Worm (Caenorhabditis elegans) whole organism, L1 larva: ENCODE measurements around the gene nhr-20.

Source experiments
- C04F5.9 ChIP-seq: sonication (generic microtip); optimal IDR thresholded peaks from 2 replicates; lab custom pipeline; 2016; ENCODE audit warnings: missing genetic modification characterization, missing compliant biosample characterization
- C34B4.2 ChIP-seq: sonication (generic microtip); optimal IDR thresholded peaks from 2 replicates; lab custom pipeline; 2017; ENCODE audit warnings: mild to moderate bottlenecking, missing genetic modification characterization, missing compliant biosample characterization
- Y116A8C.19 ChIP-seq: sonication (generic microtip); optimal IDR thresholded peaks from 2 replicates; lab custom pipeline; 2016; ENCODE audit warnings: missing compliant biosample characterization, missing genetic modification characterization, borderline replicate concordance
- aha-1 ChIP-seq: fragments of 150-350 bp; optimal IDR thresholded peaks from 2 replicates; lab custom pipeline; 2014; ENCODE audit warnings: missing biosample characterization, missing genetic modification characterization
- alr-1 ChIP-seq: fragments of 200-800 bp; sonication (Bioruptor generic); optimal IDR thresholded peaks from 2 replicates; lab custom pipeline; 2018; ENCODE audit warnings: borderline replicate concordance, mild to moderate bottlenecking, missing genetic modification characterization, missing compliant biosample characterization
- ama-1 ChIP-seq: fragments of 150-350 bp; optimal IDR thresholded peaks from 2 replicates; lab custom pipeline; 2014
- blmp-1 ChIP-seq: fragments of 150-350 bp; optimal IDR thresholded peaks from 2 replicates; lab custom pipeline; 2014; ENCODE audit warnings: missing biosample characterization, missing genetic modification characterization
- ceh-63 ChIP-seq: fragments of 200-800 bp; sonication (Bioruptor generic); optimal IDR thresholded peaks from 2 replicates; lab custom pipeline; 2018; ENCODE audit warnings: mild to moderate bottlenecking, missing genetic modification characterization, missing compliant biosample characterization
- ceh-82 ChIP-seq, 3 experiments: fragments of 150-350 bp in 1 of 3; sonication (generic microtip) in 2 of 3; optimal IDR thresholded peaks; 2 replicates each; lab custom pipeline; 2014 to 2017; ENCODE audit warnings: missing biosample characterization in 3 of 3, missing genetic modification characterization in 3 of 3
- ceh-88 ChIP-seq: fragments of 200-800 bp; sonication (Bioruptor generic); IDR thresholded peaks from 2 replicates; pipeline ENCODE4 v1.3.6; 2022; ENCODE audit warnings: missing genetic modification characterization, missing compliant biosample characterization
- ces-1 ChIP-seq: fragments of 150-350 bp; optimal IDR thresholded peaks from 2 replicates; lab custom pipeline; 2014; ENCODE audit warnings: missing biosample characterization, missing genetic modification reagents, missing genetic modification characterization
- dpl-1 ChIP-seq, 3 experiments: fragments of 150-350 bp in 2 of 3; sonication (generic microtip) in 1 of 3; optimal IDR thresholded peaks; 2 replicates each; lab custom pipeline; 2014 to 2017; ENCODE audit warnings: missing biosample characterization in 3 of 3, missing genetic modification characterization in 3 of 3, missing genetic modification reagents in 3 of 3
- efl-1 ChIP-seq, 4 experiments: fragments of 150-350 bp; optimal IDR thresholded peaks in 3 of 4; peaks in 1 of 4; 1 replicate in 1 of 4; 2 replicates in 3 of 4; lab custom pipeline; 2014; ENCODE audit warnings: missing biosample characterization in 2 of 4, missing genetic modification characterization in 2 of 4, missing genetic modification reagents in 2 of 4
- egl-13 ChIP-seq: sonication (generic microtip); optimal IDR thresholded peaks from 2 replicates; lab custom pipeline; 2016; ENCODE audit warnings: missing genotype, missing genetic modification reagents, missing genetic modification characterization, missing compliant biosample characterization
- elt-2 ChIP-seq: sonication (generic microtip); optimal IDR thresholded peaks from 2 replicates; lab custom pipeline; 2016; ENCODE audit warnings: missing genetic modification characterization, mild to moderate bottlenecking, inconsistent platforms, missing compliant biosample characterization, missing genetic modification reagents
- elt-3 ChIP-seq, 6 experiments: fragments of 150-350 bp in 1 of 6; sonication (generic microtip); optimal IDR thresholded peaks; 2 replicates each; lab custom pipeline; 2017 to 2018; ENCODE audit warnings: missing biosample characterization in 6 of 6, missing genetic modification characterization in 6 of 6, inconsistent platforms in 1 of 6
- fkh-4 ChIP-seq: sonication (generic microtip); optimal IDR thresholded peaks from 2 replicates; lab custom pipeline; 2016; ENCODE audit warnings: missing compliant biosample characterization, missing genetic modification characterization, borderline replicate concordance
- fkh-8 ChIP-seq: sonication (generic microtip); optimal IDR thresholded peaks from 2 replicates; lab custom pipeline; 2016; ENCODE audit warnings: mild to moderate bottlenecking, missing genetic modification characterization, missing compliant biosample characterization
- fos-1 ChIP-seq: fragments of 150-350 bp; optimal IDR thresholded peaks from 2 replicates; lab custom pipeline; 2014; ENCODE audit warnings: missing biosample characterization, missing genetic modification characterization
- hpl-2 ChIP-seq: fragments of 150-350 bp; optimal IDR thresholded peaks from 2 replicates; lab custom pipeline; 2014; ENCODE audit warnings: missing biosample characterization, missing genetic modification reagents, missing genetic modification characterization
- irx-1 ChIP-seq: sonication (generic microtip); optimal IDR thresholded peaks from 2 replicates; lab custom pipeline; 2016; ENCODE audit warnings: missing genetic modification characterization, missing compliant biosample characterization
- isw-1 ChIP-seq: fragments of 200-800 bp; sonication (Bioruptor generic); IDR thresholded peaks from 2 replicates; pipeline ENCODE4 v1.3.6; 2022; ENCODE audit warnings: missing genetic modification characterization, missing compliant biosample characterization
- lin-14 ChIP-seq: fragments of 200-800 bp; sonication (Bioruptor generic); optimal IDR thresholded peaks from 2 replicates; lab custom pipeline; 2018; ENCODE audit warnings: mild to moderate bottlenecking, missing genetic modification characterization, moderate library complexity, missing compliant biosample characterization
- lin-15B ChIP-seq: fragments of 150-350 bp; sonication (generic microtip); optimal IDR thresholded peaks from 3 replicates; lab custom pipeline; 2014; ENCODE audit warnings: missing biosample characterization, missing genetic modification characterization
- lin-35 ChIP-seq, 2 experiments: fragments of 150-350 bp; optimal IDR thresholded peaks; 2 replicates each; lab custom pipeline; 2014; ENCODE audit warnings: missing biosample characterization in 2 of 2, missing genetic modification characterization in 2 of 2, missing genetic modification reagents in 2 of 2
- lin-39 ChIP-seq: fragments of 150-350 bp; optimal IDR thresholded peaks from 2 replicates; lab custom pipeline; 2014; ENCODE audit warnings: missing biosample characterization, missing genetic modification reagents, missing genetic modification characterization
- lsy-2 ChIP-seq, 2 experiments: fragments of 150-350 bp; optimal IDR thresholded peaks; 2 replicates each; lab custom pipeline; 2014; ENCODE audit warnings: missing biosample characterization in 2 of 2, missing genetic modification characterization in 2 of 2
- mab-9 ChIP-seq: fragments of 200-800 bp; sonication (Bioruptor generic); IDR thresholded peaks from 2 replicates; pipeline ENCODE4 v1.3.6; 2022; ENCODE audit warnings: missing genetic modification reagents, missing genetic modification characterization, missing compliant biosample characterization
- mef-2 ChIP-seq: fragments of 150-350 bp; optimal IDR thresholded peaks from 2 replicates; lab custom pipeline; 2014; ENCODE audit warnings: missing biosample characterization, missing genetic modification characterization
- mep-1 ChIP-seq: fragments of 150-350 bp; optimal IDR thresholded peaks from 2 replicates; lab custom pipeline; 2014; ENCODE audit warnings: missing biosample characterization, missing genetic modification characterization
- nhr-11 ChIP-seq: fragments of 150-350 bp; optimal IDR thresholded peaks from 2 replicates; lab custom pipeline; 2014; ENCODE audit warnings: missing biosample characterization, missing genetic modification characterization
- nhr-19 ChIP-seq: fragments of 200-800 bp; sonication (Bioruptor generic); conservative IDR thresholded peaks from 2 replicates; pipeline ENCODE4 v1.3.6; 2022; ENCODE audit warnings: missing genetic modification characterization, missing compliant biosample characterization
- nhr-20 ChIP-seq: sonication (generic microtip); optimal IDR thresholded peaks from 2 replicates; lab custom pipeline; 2016; ENCODE audit warnings: mild to moderate bottlenecking, missing genetic modification characterization, missing compliant biosample characterization
- nhr-237 ChIP-seq: fragments of 150-350 bp; optimal IDR thresholded peaks from 2 replicates; lab custom pipeline; 2014; ENCODE audit warnings: missing biosample characterization, missing genetic modification characterization
- nhr-71 ChIP-seq: sonication (generic microtip); optimal IDR thresholded peaks from 2 replicates; lab custom pipeline; 2016; ENCODE audit warnings: mild to moderate bottlenecking, missing genetic modification characterization, moderate library complexity, missing compliant biosample characterization
- nhr-76 ChIP-seq: sonication (generic microtip); optimal IDR thresholded peaks from 2 replicates; lab custom pipeline; 2017; ENCODE audit warnings: missing biosample characterization, missing genetic modification characterization
- nhr-77 ChIP-seq: fragments of 150-350 bp; optimal IDR thresholded peaks from 2 replicates; lab custom pipeline; 2014; ENCODE audit warnings: missing biosample characterization, missing genetic modification characterization
- nhr-85 ChIP-seq: sonication (generic microtip); peaks from one replicate; lab custom pipeline; 2016; ENCODE audit warnings: missing genetic modification characterization, inconsistent platforms, missing compliant biosample characterization
- pag-3 ChIP-seq: sonication (generic microtip); optimal IDR thresholded peaks from 2 replicates; lab custom pipeline; 2017; ENCODE audit warnings: missing genetic modification characterization, mild to moderate bottlenecking, missing compliant biosample characterization, antibody characterized with exemption, borderline replicate concordance; ENCODE audit not compliant: insufficient read depth
- rnt-1 ChIP-seq: sonication (generic microtip); optimal IDR thresholded peaks from 2 replicates; lab custom pipeline; 2016; ENCODE audit warnings: mild to moderate bottlenecking, missing genetic modification characterization, moderate library complexity, missing compliant biosample characterization
- skn-1 ChIP-seq: fragments of 150-350 bp; optimal IDR thresholded peaks from 2 replicates; lab custom pipeline; 2014; ENCODE audit warnings: missing biosample characterization, missing genetic modification characterization
- snpc-4 ChIP-seq: fragments of 150-350 bp; optimal IDR thresholded peaks from 2 replicates; lab custom pipeline; 2014; ENCODE audit warnings: missing biosample characterization, missing genetic modification characterization
- snu-23 ChIP-seq: sonication (generic microtip); optimal IDR thresholded peaks from 2 replicates; lab custom pipeline; 2016; ENCODE audit warnings: missing genetic modification characterization, missing compliant biosample characterization
- sptf-1 ChIP-seq: fragments of 150-350 bp; optimal IDR thresholded peaks from 2 replicates; lab custom pipeline; 2014; ENCODE audit warnings: missing biosample characterization, missing genetic modification characterization
- swsn-7 ChIP-seq: sonication (generic microtip); optimal IDR thresholded peaks from 2 replicates; lab custom pipeline; 2016; ENCODE audit warnings: missing genetic modification characterization, missing compliant biosample characterization
- tbx-2 ChIP-seq: sonication (generic microtip); optimal IDR thresholded peaks from 2 replicates; lab custom pipeline; 2016; ENCODE audit warnings: missing genetic modification characterization, missing compliant biosample characterization
- tlp-1 ChIP-seq: fragments of 150-350 bp; optimal IDR thresholded peaks from 2 replicates; lab custom pipeline; 2014; ENCODE audit warnings: missing biosample characterization, missing genetic modification characterization
- unc-86 ChIP-seq: sonication (generic microtip); optimal IDR thresholded peaks from 2 replicates; lab custom pipeline; 2016; ENCODE audit warnings: missing genetic modification characterization, missing compliant biosample characterization
- unc-98 ChIP-seq: fragments of 200-800 bp; sonication (Bioruptor generic); IDR thresholded peaks from 2 replicates; pipeline ENCODE4 v1.3.6; 2022; ENCODE audit warnings: missing genetic modification characterization, missing compliant biosample characterization
- zag-1 ChIP-seq: fragments of 150-350 bp; optimal IDR thresholded peaks from 2 replicates; lab custom pipeline; 2014; ENCODE audit warnings: missing biosample characterization, missing genetic modification characterization
- zip-4 ChIP-seq: fragments of 200-800 bp; sonication (Bioruptor generic); optimal IDR thresholded peaks from 2 replicates; lab custom pipeline; 2018; ENCODE audit warnings: mild to moderate bottlenecking, missing genetic modification characterization, moderate library complexity, missing compliant biosample characterization
- ztf-4 ChIP-seq: fragments of 150-350 bp; optimal IDR thresholded peaks from 2 replicates; lab custom pipeline; 2014; ENCODE audit warnings: missing biosample characterization, missing genetic modification characterization

The nhr-20 gene

DNA sequence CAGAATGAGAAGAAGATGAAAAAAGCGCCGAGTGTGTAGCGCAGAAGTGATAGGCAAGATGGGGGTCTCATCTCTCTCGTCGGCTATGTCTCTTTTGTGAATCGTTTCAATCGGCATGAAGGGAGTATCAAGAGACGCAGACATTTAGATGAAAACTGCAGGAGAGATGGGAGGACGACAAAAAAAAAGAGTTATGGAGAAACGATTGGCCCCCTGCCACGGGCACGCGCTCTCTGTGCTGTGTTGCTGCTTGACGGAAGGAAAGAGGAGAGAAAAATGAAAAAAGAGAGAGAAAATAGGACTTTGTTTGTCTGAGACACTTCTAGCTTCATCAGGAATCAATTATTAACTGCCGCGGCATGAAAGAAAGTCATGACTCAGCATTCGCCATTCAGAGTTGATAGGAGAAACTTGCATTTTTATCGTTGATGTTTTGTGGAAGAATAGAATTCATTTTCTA, 9.3 kb downstream of the nhr-20 start (continued):
- TF ChIP-seq nhr-71 (tag; lab: Kevin White, UChicago): peak; percentile 96
- peak; percentile 78 for TF ChIP-seq nhr-19 (GFP tag; lab: Robert Waterston, UW)
- TF ChIP-seq efl-1 (optimal IDR thresholded peaks at IDR 0.05; lab: Kevin White, UChicago): peak; percentile 73 to 76
- TF ChIP-seq efl-1 (GFP tag; optimal IDR thresholded peaks at IDR 0.05 in 1 of 2; lab: Kevin White, UChicago): peak; percentile 25 to 93
- peak; percentile 79 for TF ChIP-seq rnt-1 (tag; lab: Kevin White, UChicago)
- TF ChIP-seq blmp-1 (tag; lab: Kevin White, UChicago): peak; percentile 42
- TF ChIP-seq swsn-7 (tag; lab: Kevin White, UChicago): peak; percentile 88
- TF ChIP-seq fkh-4 (tag; lab: Kevin White, UChicago): peak; percentile 69
- TF ChIP-seq mab-9: no peak
- peak in 2 of 6 experiments; percentile 15 to 57 for TF ChIP-seq elt-3 (tag; optimal IDR thresholded peaks at IDR 0.05; lab: Kevin White, UChicago)
- no peak for TF ChIP-seq nhr-76 (tag; lab: Kevin White, UChicago)
- peak; percentile 72 for TF ChIP-seq snpc-4 (tag; lab: Kevin White, UChicago)
- TF ChIP-seq C04F5.9: no peak
- TF ChIP-seq tlp-1 (tag; lab: Kevin White, UChicago): no peak
- TF ChIP-seq C34B4.2 (tag; lab: Kevin White, UChicago): no peak
- no peak for TF ChIP-seq ceh-63 (GFP tag; lab: Kevin White, UChicago)
- peak; percentile 65 for TF ChIP-seq elt-2
- TF ChIP-seq mep-1 (tag; lab: Kevin White, UChicago): peak; percentile 89
- TF ChIP-seq lin-35 (GFP tag; optimal IDR thresholded peaks at IDR 0.05; lab: Kevin White, UChicago): peak; percentile 73 to 77
- peak; percentile 41 for TF ChIP-seq zag-1 (tag; lab: Kevin White, UChicago)
- TF ChIP-seq ztf-4: peak; percentile 61
- TF ChIP-seq aha-1 (tag; lab: Kevin White, UChicago): no peak
- no peak for TF ChIP-seq hpl-2 (GFP tag; lab: Kevin White, UChicago)
- peak; percentile 87 for TF ChIP-seq tbx-2 (tag; lab: Kevin White, UChicago)
- peak; percentile 38 for TF ChIP-seq lin-39 (tag; lab: Kevin White, UChicago)
- TF ChIP-seq dpl-1 (GFP tag; optimal IDR thresholded peaks at IDR 0.05; lab: Kevin White, UChicago): peak; percentile 45 to 54 (median 49)
- TF ChIP-seq ces-1 (GFP tag; lab: Kevin White, UChicago): no peak
- TF ChIP-seq fos-1 (tag; lab: Kevin White, UChicago): peak; percentile 86
- peak; percentile 88 for TF ChIP-seq nhr-85
- TF ChIP-seq snu-23 (GFP tag; lab: Kevin White, UChicago): peak; percentile 95
- TF ChIP-seq nhr-237 (tag; lab: Kevin White, UChicago): peak; percentile 69
- peak; percentile 64 for TF ChIP-seq pag-3 (tag; lab: Kevin White, UChicago)
- TF ChIP-seq nhr-11 (tag; lab: Kevin White, UChicago): peak; percentile 75
- TF ChIP-seq lsy-2 (tag; optimal IDR thresholded peaks at IDR 0.05; lab: Kevin White, UChicago): peak; percentile 79 to 90
- TF ChIP-seq mef-2 (tag; lab: Kevin White, UChicago): peak; percentile 72
- peak; percentile 66 for TF ChIP-seq isw-1 (GFP tag; lab: Robert Waterston, UW)
- no peak for TF ChIP-seq alr-1 (tag; lab: Kevin White, UChicago)
- peak; percentile 73 for TF ChIP-seq skn-1 (tag; lab: Kevin White, UChicago)
- TF ChIP-seq lin-15B (tag; lab: Kevin White, UChicago): peak; percentile 39
- TF ChIP-seq Y116A8C.19 (tag; lab: Kevin White, UChicago): no peak
- TF ChIP-seq fkh-8 (tag; lab: Kevin White, UChicago): peak; percentile 95
- TF ChIP-seq nhr-20: peak; percentile 90
- TF ChIP-seq irx-1: peak; percentile 78
- peak; percentile 89 for TF ChIP-seq egl-13
- peak; percentile 51 to 85 (median 70) for TF ChIP-seq ceh-82 (tag; optimal IDR thresholded peaks at IDR 0.05; lab: Kevin White, UChicago)
- TF ChIP-seq lin-14 (GFP tag; lab: Kevin White, UChicago): peak; percentile 98
- TF ChIP-seq ama-1 (lab: Kevin White, UChicago): no peak
- TF ChIP-seq ceh-88 (GFP tag; lab: Robert Waterston, UW): peak; percentile 50; the same call in 1 of the 2 replicates
- TF ChIP-seq sptf-1 (tag; lab: Kevin White, UChicago): no peak
- TF ChIP-seq zip-4 (GFP tag; lab: Kevin White, UChicago): no peak
- peak; percentile 87 for TF ChIP-seq nhr-77 (tag; lab: Kevin White, UChicago)
- peak; percentile 87 for TF ChIP-seq unc-86 (tag; lab: Kevin White, UChicago)
- 0 out of 2 replicates have a peak, but pooled peaks have one; percentile 12 for TF ChIP-seq unc-98
